Fruit fly (Drosophila melanogaster): ENCODE data around the gene Gorab.

Gorab gene

dm6 chr3L:17445629-17446431 is 17.2 kb upstream of the Gorab start:
- no peak for TF ChIP-seq Myc (optimal IDR thresholded peaks at IDR 0.05)
- no peak for TF ChIP-seq psq (optimal IDR thresholded peaks at IDR 0.05)

DNA sequence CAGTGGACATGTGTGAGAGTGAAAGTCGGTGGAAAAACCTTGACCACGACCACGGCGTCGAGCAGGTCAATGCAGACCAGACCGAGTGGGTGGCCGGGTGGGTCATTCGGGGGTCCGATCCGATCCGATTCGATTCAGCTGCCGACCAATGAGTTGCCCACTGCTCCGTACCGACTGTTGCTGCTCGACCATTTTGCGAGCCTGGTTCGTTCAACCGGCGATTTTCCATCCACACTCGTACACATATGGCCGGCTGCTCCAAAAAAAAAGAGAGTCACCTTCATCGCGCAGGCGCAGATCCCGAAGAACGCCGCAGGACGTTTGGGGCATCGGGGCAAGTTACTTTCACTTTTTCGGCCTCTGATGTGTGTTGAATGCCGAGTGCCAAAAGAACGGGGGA is 15.9 kb upstream of the Gorab start:
- TF ChIP-seq insv (optimal IDR thresholded peaks at IDR 0.05) (no peak), Sin3A (optimal IDR thresholded peaks at IDR 0.05) (no peak), h (optimal IDR thresholded peaks at IDR 0.05) (no peak), ttk (optimal IDR thresholded peaks at IDR 0.05) (no peak), Myc (optimal IDR thresholded peaks at IDR 0.05) (no peak), psq (optimal IDR thresholded peaks at IDR 0.05) (no peak)

dm6 chr3L:17441602-17442001 is 13.0 kb upstream of the Gorab start:
- TF ChIP-seq insv (optimal IDR thresholded peaks at IDR 0.05) = no peak
- no peak for TF ChIP-seq Sin3A (optimal IDR thresholded peaks at IDR 0.05)
- no peak for TF ChIP-seq h (optimal IDR thresholded peaks at IDR 0.05)
- no peak for TF ChIP-seq ttk (optimal IDR thresholded peaks at IDR 0.05)
- TF ChIP-seq Myc (optimal IDR thresholded peaks at IDR 0.05) = no peak
- no peak for TF ChIP-seq psq (optimal IDR thresholded peaks at IDR 0.05)

DNA sequence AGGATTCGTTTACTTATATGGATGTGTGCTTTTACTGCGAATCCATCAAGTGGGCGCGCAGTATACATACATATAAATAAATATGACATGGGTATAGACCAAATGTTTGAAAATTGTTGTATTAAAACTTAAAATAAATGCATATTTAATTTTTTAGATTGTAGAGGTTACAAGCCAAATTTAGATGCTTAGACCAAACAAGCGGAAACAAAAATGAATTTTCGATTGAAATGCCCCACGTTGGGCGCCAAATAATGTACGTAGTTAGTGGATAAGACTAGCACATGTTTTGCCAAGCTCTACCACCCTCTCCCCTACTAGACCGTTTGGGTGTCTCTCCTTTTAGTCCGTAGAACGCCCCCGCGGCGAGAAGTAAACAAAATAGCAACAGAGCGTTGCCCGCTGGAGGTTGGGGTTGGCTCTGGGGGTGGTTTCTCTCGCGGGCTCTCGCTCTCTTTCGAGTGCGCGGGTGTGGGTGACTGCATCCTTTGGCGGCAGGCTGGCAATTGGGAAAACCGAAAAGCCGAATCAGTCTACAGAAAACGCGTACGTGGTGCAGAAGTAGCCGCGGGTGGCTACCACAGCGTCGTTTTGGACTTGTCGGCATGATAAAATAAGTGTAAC is 10.3 kb upstream of the Gorab start, which contains the start of gene CG18265:
Gene CG18265 (plus strand): TSS at position 530 of the 624 bp plus-strand sequence.
- no peak for TF ChIP-seq Myc (optimal IDR thresholded peaks at IDR 0.05)
- TF ChIP-seq ttk (optimal IDR thresholded peaks at IDR 0.05) = no peak
- TF ChIP-seq insv (optimal IDR thresholded peaks at IDR 0.05) = no peak
- no peak for TF ChIP-seq h (optimal IDR thresholded peaks at IDR 0.05)
- TF ChIP-seq Sin3A (optimal IDR thresholded peaks at IDR 0.05) = no peak
- TF ChIP-seq psq (optimal IDR thresholded peaks at IDR 0.05) = no peak

DNA sequence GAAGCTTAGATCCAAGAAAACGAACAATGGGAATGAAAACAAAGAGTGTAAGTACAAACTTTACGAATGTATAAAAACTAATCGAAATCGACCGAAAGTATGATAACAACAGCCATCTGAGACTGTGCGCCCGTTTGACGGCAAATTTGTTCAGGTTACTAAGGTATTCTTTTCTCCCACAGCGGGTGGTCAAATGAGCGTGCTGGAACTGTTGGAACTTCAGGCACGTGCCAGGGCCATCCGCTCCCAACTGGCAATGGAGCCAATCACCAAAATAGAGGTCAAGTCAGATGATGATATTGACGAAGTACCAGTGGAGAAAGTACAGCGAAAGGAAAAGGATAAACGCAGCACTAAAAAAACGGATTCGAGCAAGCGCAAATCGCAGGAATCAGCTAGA is 7.7 kb upstream of the Gorab start, which contains the start of gene CG12229:
Gene CG12229 (minus strand): TSS at position 101 of the 400 bp plus-strand sequence.
- TF ChIP-seq Sin3A (optimal IDR thresholded peaks at IDR 0.05) = no peak
- TF ChIP-seq h (optimal IDR thresholded peaks at IDR 0.05) = no peak
- no peak for TF ChIP-seq ttk (optimal IDR thresholded peaks at IDR 0.05)
- TF ChIP-seq psq (optimal IDR thresholded peaks at IDR 0.05) = no peak
- TF ChIP-seq insv (optimal IDR thresholded peaks at IDR 0.05) = no peak
- TF ChIP-seq Myc (optimal IDR thresholded peaks at IDR 0.05) = no peak

dm6 chr3L:17433555-17433954 is 4.9 kb upstream of the Gorab start, which contains the start of the genes Coq4 and CG32176:
Gene Coq4 (minus strand): TSS chr3L:17433621.
Gene CG32176 (plus strand): TSS chr3L:17433868.
- no peak for TF ChIP-seq psq (optimal IDR thresholded peaks at IDR 0.05)
- TF ChIP-seq h (optimal IDR thresholded peaks at IDR 0.05) = no peak
- TF ChIP-seq insv (optimal IDR thresholded peaks at IDR 0.05) = no peak
- no peak for TF ChIP-seq Sin3A (optimal IDR thresholded peaks at IDR 0.05)
- no peak for TF ChIP-seq ttk (optimal IDR thresholded peaks at IDR 0.05)

- TF ChIP-seq ttk (optimal IDR thresholded peaks at IDR 0.05) (no peak), Sin3A (optimal IDR thresholded peaks at IDR 0.05) (no peak), psq (optimal IDR thresholded peaks at IDR 0.05) (no peak), h (optimal IDR thresholded peaks at IDR 0.05) (no peak)
Measured at dm6 chr3L:17432947-17433346, 4.3 kb upstream of the Gorab start, which contains the start of gene frc. Gene frc (minus strand): TSS chr3L:17433190.

DNA sequence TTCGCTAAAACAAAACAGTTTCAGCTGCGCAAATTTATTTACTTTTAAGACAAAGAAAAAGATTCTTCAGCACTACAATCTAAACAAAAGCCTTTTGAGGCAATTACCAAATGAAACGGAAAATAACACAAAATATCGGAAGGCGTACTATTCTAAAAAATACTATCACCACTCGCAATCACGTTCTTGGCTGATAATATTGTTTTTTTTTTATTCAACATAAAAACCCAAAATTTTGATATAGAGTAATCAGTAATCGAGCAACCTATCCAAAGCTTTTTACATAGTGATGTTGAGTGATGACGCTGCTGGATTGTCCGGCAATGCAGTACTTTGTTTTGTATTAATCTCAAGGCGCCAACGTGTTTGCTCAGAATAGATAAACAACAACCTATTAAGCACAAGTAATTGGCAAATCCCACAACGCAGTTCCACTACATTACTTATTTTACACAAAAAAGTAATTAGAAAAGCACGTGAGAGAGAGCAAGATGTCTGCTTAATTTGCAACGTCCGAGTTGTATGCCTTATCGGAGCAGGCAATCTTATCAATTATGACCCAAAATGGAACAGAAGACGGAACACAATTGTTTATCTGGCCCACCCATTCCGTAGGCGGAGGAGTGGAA is 2.4 kb upstream of the Gorab start:
- TF ChIP-seq Sin3A (optimal IDR thresholded peaks at IDR 0.05) = no peak
- TF ChIP-seq ttk (optimal IDR thresholded peaks at IDR 0.05) = no peak
- no peak for TF ChIP-seq h (optimal IDR thresholded peaks at IDR 0.05)
- TF ChIP-seq insv (optimal IDR thresholded peaks at IDR 0.05) = no peak
- TF ChIP-seq psq (optimal IDR thresholded peaks at IDR 0.05) = no peak
- no peak for TF ChIP-seq Myc (optimal IDR thresholded peaks at IDR 0.05)

DNA sequence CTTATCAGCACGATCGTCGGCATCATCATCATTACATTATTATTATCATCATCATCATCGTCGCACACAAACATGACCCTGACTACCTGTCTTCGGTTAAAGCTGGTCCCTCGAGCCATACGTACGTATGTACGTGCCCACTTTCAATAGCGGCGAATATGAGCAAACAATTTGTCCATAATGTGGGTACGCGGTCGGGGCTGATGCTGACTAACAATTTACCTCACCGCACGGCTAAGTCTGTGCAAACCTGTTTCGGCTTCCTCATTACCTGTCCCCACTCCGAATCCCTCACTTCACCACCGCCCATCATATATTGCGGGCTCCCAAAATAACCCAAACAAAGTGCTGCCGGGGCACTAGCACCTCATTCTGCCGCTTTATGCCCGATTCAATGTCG is 1.8 kb upstream of the Gorab start:
- TF ChIP-seq psq (optimal IDR thresholded peaks at IDR 0.05) (no peak), Myc (optimal IDR thresholded peaks at IDR 0.05) (no peak), insv (optimal IDR thresholded peaks at IDR 0.05) (no peak), Sin3A (optimal IDR thresholded peaks at IDR 0.05) (no peak)

DNA sequence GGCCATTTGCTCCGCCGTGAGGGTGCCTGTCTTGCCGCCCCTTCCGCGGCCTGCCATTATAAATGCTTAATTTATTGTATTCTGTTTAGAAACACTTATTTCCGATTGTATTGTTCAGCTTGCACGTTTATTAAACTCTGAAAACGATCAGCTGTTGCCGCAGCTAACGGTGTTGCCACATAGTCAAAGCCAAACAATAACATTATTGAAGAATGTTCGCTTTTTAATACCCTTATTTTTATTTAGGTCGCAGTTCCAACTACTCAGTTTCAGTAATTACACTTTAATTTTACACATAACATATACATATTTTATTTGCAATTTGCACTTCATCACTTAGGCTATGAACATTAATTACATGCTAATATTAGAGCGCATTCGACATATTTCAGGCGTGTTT is 1.6 kb downstream of the Gorab start, which contains the start of gene Polr3G:
Gene Polr3G (minus strand): TSS at position 118 of the 400 bp plus-strand sequence.
- TF ChIP-seq insv (optimal IDR thresholded peaks at IDR 0.05) (no peak), ttk (optimal IDR thresholded peaks at IDR 0.05) (no peak), h (optimal IDR thresholded peaks at IDR 0.05) (no peak)

DNA sequence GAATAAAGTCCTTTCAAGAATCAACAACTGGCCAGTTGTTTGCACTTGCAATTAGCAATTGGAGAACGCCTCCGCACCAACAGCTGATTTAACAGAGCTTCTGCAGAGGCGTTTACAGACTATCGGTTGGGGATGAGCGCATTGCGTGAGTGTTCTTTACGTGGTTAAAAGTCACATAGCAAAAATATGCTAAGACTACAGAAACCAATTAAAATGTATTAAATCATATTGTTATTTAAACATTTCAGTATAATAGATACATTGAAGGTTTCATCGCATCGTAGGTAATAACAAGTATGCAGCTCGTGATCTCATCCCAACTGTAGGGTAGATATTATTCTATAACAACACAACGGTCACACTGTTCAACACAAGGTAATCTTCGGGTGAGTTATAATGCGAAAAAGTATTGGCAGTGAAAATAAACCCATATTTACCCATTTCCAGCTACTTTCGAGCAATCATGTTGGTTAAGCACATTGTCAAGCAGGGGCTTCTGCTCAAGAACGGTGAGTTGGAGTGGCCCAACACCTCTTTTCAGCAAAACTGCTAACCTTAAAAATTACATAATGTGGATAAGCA is 3.4 kb downstream of the Gorab start, which contains the start of the genes Sec3 and COX7B:
Gene Sec3 (minus strand): TSS at position 86 of the 582 bp plus-strand sequence.
Gene COX7B (plus strand): TSS at position 346 of the 582 bp plus-strand sequence.
- TF ChIP-seq psq (optimal IDR thresholded peaks at IDR 0.05) = no peak
- no peak for TF ChIP-seq ttk (optimal IDR thresholded peaks at IDR 0.05)
- no peak for TF ChIP-seq Sin3A (optimal IDR thresholded peaks at IDR 0.05)
- TF ChIP-seq insv (optimal IDR thresholded peaks at IDR 0.05) = no peak
- no peak for TF ChIP-seq h (optimal IDR thresholded peaks at IDR 0.05)
- TF ChIP-seq Myc (optimal IDR thresholded peaks at IDR 0.05) = no peak

- no peak for TF ChIP-seq insv (optimal IDR thresholded peaks at IDR 0.05)
Measured at dm6 chr3L:17421319-17421718, 7.3 kb downstream of the Gorab start, which contains the start of gene blot. Gene blot (minus strand): TSS chr3L:17421514.
